Fruit fly (Drosophila melanogaster) ovary, adult (tissue): ENCODE data around the gene Tsen34.
A peak's percentile ranks its signal among the peaks of the same experiment; 100 is the strongest.

Experiments used
- CG17801 ChIP-seq: fragments of 200-800 bp; optimal IDR thresholded peaks from 2 replicates; lab custom pipeline; 2019; ENCODE audit warnings: missing biosample characterization, mild to moderate bottlenecking, missing genetic modification characterization, moderate library complexity; ENCODE audit not compliant: partially characterized antibody

Gene Tsen34

dm6 chr3L:14756724-14757463, 4.8 kb downstream of the Tsen34 start:
- peak; percentile 61 for TF ChIP-seq CG17801 (GFP tag; lab: Kevin White, UChicago)

dm6 chr3L:14755951-14756723, 5.5 kb downstream of the Tsen34 start:
- peak; percentile 7 for TF ChIP-seq CG17801 (GFP tag; lab: Kevin White, UChicago)

- no peak for TF ChIP-seq CG17801 (GFP tag; lab: Kevin White, UChicago)
Observed at dm6 chr3L:14755046-14755643, 6.5 kb downstream of the Tsen34 start.

dm6 chr3L:14752816-14753215, 8.8 kb downstream of the Tsen34 start:
- no peak for TF ChIP-seq CG17801 (GFP tag; lab: Kevin White, UChicago)

- no peak for TF ChIP-seq CG17801 (GFP tag; lab: Kevin White, UChicago)
Observed at dm6 chr3L:14751056-14751671, 10.5 kb downstream of the Tsen34 start.

dm6 chr3L:14743106-14743692, 18.4 kb downstream of the Tsen34 start:
- TF ChIP-seq CG17801 (GFP tag; lab: Kevin White, UChicago): no peak

dm6 chr3L:14733417-14733816, 28.2 kb downstream of the Tsen34 start, which contains the start of gene CG13471:
Gene CG13471, minus strand, starts transcription at chr3L:14733517.
- no peak for TF ChIP-seq CG17801 (GFP tag; lab: Kevin White, UChicago)

- no peak for TF ChIP-seq CG17801 (GFP tag; lab: Kevin White, UChicago)
Observed at dm6 chr3L:14731790-14732189, 29.9 kb downstream of the Tsen34 start.

- TF ChIP-seq CG17801 (GFP tag; lab: Kevin White, UChicago): no peak
Observed at dm6 chr3L:14728460-14728859, 33.2 kb downstream of the Tsen34 start, which contains the start of gene CG13473. Gene CG13473, plus strand, starts transcription at chr3L:14728760.

DNA sequence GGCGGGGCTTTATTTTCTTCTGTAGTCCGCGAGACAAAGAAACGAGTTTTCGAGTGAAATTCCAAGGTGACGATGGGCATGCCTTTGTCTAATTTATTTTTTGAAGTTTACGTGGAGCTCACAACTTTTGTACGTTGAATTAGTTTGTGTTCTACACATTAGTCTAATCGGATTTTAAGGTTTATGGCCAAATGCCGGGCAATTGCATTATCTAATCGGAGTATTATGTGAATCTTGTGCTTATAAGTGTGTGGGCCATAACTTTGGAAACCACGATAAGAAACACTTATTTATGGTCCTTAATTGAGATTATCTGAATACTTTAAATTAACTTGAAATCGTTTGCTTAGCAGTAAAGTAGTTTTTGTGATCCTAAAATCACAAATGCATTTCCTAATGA, 48.8 kb downstream of the Tsen34 start:
- no peak for TF ChIP-seq CG17801 (GFP tag; lab: Kevin White, UChicago)
